Worm (Caenorhabditis elegans) whole organism, young adult: Measurements from ENCODE around the gene AC7.3.

ENCODE experiments used
- B0019.2 ChIP-seq: fragments of 200-800 bp; sonication (Bioruptor generic); conservative IDR thresholded peaks from 2 replicates; pipeline ENCODE4 v1.3.6; 2022; ENCODE audit warnings: missing genetic modification reagents, missing genetic modification characterization, missing compliant biosample characterization
- Y79H2A.3 ChIP-seq: fragments of 200-800 bp; sonication (Bioruptor generic); conservative IDR thresholded peaks from 2 replicates; pipeline ENCODE4 v1.3.6; 2022; ENCODE audit warnings: missing genetic modification reagents, missing genetic modification characterization, missing compliant biosample characterization
- dox-1 ChIP-seq: fragments of 200-800 bp; sonication (Bioruptor generic); IDR thresholded peaks from 2 replicates; pipeline ENCODE4 v1.3.6; 2022; ENCODE audit warnings: missing genetic modification reagents, missing genetic modification characterization, missing compliant biosample characterization
- madf-10 ChIP-seq: sonication (generic microtip); optimal IDR thresholded peaks from 2 replicates; lab custom pipeline; 2016; ENCODE audit warnings: mild to moderate bottlenecking, missing genetic modification characterization, missing compliant biosample characterization
- sdz-38 ChIP-seq: sonication (generic microtip); optimal IDR thresholded peaks from 2 replicates; lab custom pipeline; 2016; ENCODE audit warnings: missing genotype, missing genetic modification characterization, missing compliant biosample characterization
- unc-130 ChIP-seq: sonication (generic microtip); optimal IDR thresholded peaks from 2 replicates; lab custom pipeline; 2016; ENCODE audit warnings: missing genetic modification reagents, missing genetic modification characterization, missing compliant biosample characterization
- unc-62 ChIP-seq: fragments of 150-350 bp; optimal IDR thresholded peaks from 2 replicates; lab custom pipeline; 2014; ENCODE audit warnings: missing biosample characterization, missing genetic modification reagents, missing genetic modification characterization

DNA sequence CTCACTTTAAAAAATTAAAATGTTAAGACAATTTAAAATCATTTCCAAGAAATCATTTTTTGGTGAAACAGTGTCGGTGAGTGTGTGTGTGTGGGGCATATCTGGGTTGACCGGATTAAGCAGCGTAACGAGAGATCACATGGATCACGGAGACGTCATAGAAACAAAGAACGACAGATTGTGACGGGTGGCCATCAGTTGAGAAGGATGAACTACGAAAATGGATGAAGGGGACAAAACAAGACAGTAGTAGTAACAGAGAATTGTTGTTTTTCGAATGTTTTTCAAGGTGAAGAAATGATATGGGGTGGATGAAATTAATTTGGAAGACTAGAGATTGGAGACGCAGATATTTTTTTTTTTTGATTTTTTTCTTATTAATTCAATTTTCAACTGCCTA, 24.9 kb downstream of the AC7.3 start:
- TF ChIP-seq madf-10 (tag; lab: Kevin White, UChicago) (no peak), dox-1 (GFP tag; lab: Robert Waterston, UW) (no peak), sdz-38 (no peak), Y79H2A.3 (GFP tag; lab: Robert Waterston, UW) (no peak), unc-130 (GFP tag; lab: Kevin White, UChicago) (no peak), unc-62 (GFP tag; lab: Kevin White, UChicago) (no peak), B0019.2 (no peak)
